Worm (Caenorhabditis elegans) whole organism, L2 larva: Measurements from ENCODE around the gene men-1.

Source experiments
- R02D3.7 ChIP-seq: fragments of 150-350 bp; optimal IDR thresholded peaks from 2 replicates; lab custom pipeline; 2014; ENCODE audit warnings: missing biosample characterization, missing genetic modification characterization
- ama-1 ChIP-seq: fragments of 150-350 bp; optimal IDR thresholded peaks from 2 replicates; lab custom pipeline; 2018; ENCODE audit warnings: inconsistent platforms
- blmp-1 ChIP-seq: sonication (generic microtip); optimal IDR thresholded peaks from 2 replicates; lab custom pipeline; 2017; ENCODE audit warnings: missing genetic modification characterization, mild to moderate bottlenecking, missing compliant biosample characterization, antibody characterized with exemption, moderate library complexity; ENCODE audit not compliant: insufficient read depth
- ceh-82 ChIP-seq: fragments of 150-350 bp; optimal IDR thresholded peaks from 2 replicates; lab custom pipeline; 2014; ENCODE audit warnings: missing biosample characterization, missing genetic modification characterization
- fos-1 ChIP-seq: fragments of 150-350 bp; optimal IDR thresholded peaks from 2 replicates; lab custom pipeline; 2014; ENCODE audit warnings: missing biosample characterization, missing genetic modification characterization
- lin-39 ChIP-seq: fragments of 150-350 bp; optimal IDR thresholded peaks from 2 replicates; lab custom pipeline; 2014; ENCODE audit warnings: missing biosample characterization, missing genetic modification reagents, missing genetic modification characterization
- nhr-11 ChIP-seq: fragments of 150-350 bp; optimal IDR thresholded peaks from 2 replicates; lab custom pipeline; 2014; ENCODE audit warnings: missing biosample characterization, missing genetic modification characterization
- nhr-12 ChIP-seq: fragments of 150-350 bp; optimal IDR thresholded peaks from 2 replicates; lab custom pipeline; 2014; ENCODE audit warnings: missing biosample characterization, missing genetic modification characterization
- nhr-23 ChIP-seq: fragments of 150-350 bp; optimal IDR thresholded peaks from 2 replicates; lab custom pipeline; 2014; ENCODE audit warnings: missing biosample characterization, missing genetic modification reagents, missing genetic modification characterization
- snpc-4 ChIP-seq: fragments of 150-350 bp; optimal IDR thresholded peaks from 2 replicates; lab custom pipeline; 2014; ENCODE audit warnings: missing biosample characterization, missing genetic modification characterization
- ztf-11 ChIP-seq: sonication (generic microtip); optimal IDR thresholded peaks from 2 replicates; lab custom pipeline; 2017; ENCODE audit warnings: missing biosample characterization, missing genetic modification characterization

ce11 chrII:14257943-14258342 is 24.0 kb upstream of the men-1 start:
- TF ChIP-seq snpc-4 (tag; lab: Kevin White, UChicago) (no peak), lin-39 (tag; lab: Kevin White, UChicago) (no peak), nhr-11 (tag; lab: Kevin White, UChicago) (no peak), nhr-12 (tag; lab: Kevin White, UChicago) (no peak), ama-1 (lab: Kevin White, UChicago) (no peak), R02D3.7 (tag; lab: Kevin White, UChicago) (no peak), nhr-23 (tag; lab: Kevin White, UChicago) (no peak), fos-1 (no peak), ztf-11 (tag; lab: Kevin White, UChicago) (no peak), ceh-82 (tag; lab: Kevin White, UChicago) (no peak), blmp-1 (no peak)
